Worm (Caenorhabditis elegans) whole organism, L4 larva: ENCODE results near the gene ech-4.

Source experiments
- F26F4.8 ChIP-seq: fragments of 200-800 bp; sonication (Bioruptor generic); conservative IDR thresholded peaks from 2 replicates; pipeline ENCODE4 v1.3.6; 2022; ENCODE audit warnings: missing genetic modification characterization, missing compliant biosample characterization
- F37D6.2 ChIP-seq: sonication (generic microtip); optimal IDR thresholded peaks from 2 replicates; lab custom pipeline; 2016; ENCODE audit warnings: mild to moderate bottlenecking, missing genetic modification characterization, missing compliant biosample characterization
- F49E8.2 ChIP-seq: sonication (generic microtip); optimal IDR thresholded peaks from 2 replicates; lab custom pipeline; 2016; ENCODE audit warnings: missing compliant biosample characterization, mild to moderate bottlenecking, missing genetic modification characterization, borderline replicate concordance
- ZK546.5 ChIP-seq, 2 experiments: sonication (generic microtip); optimal IDR thresholded peaks; 2 replicates each; lab custom pipeline; 2017; ENCODE audit warnings: missing biosample characterization in 2 of 2, missing genetic modification characterization in 2 of 2
- aha-1 ChIP-seq: fragments of 150-350 bp; peaks from one replicate; lab custom pipeline; 2014; ENCODE audit warnings: missing biosample characterization, missing genetic modification characterization
- ctbp-1 ChIP-seq: fragments of 200-800 bp; sonication (Bioruptor generic); IDR thresholded peaks from 2 replicates; pipeline ENCODE4 v1.3.6; 2022; ENCODE audit warnings: missing genetic modification reagents, missing genetic modification characterization, missing compliant biosample characterization
- daf-12 ChIP-seq: fragments of 150-350 bp; optimal IDR thresholded peaks from 2 replicates; lab custom pipeline; 2014; ENCODE audit warnings: missing biosample characterization, missing genetic modification reagents, missing genetic modification characterization
- daf-16 ChIP-seq, 3 experiments: sonication (generic microtip); optimal IDR thresholded peaks; 2 replicates each; lab custom pipeline; 2016 to 2017; ENCODE audit warnings: missing genetic modification characterization in 3 of 3, missing genetic modification reagents in 3 of 3, mild to moderate bottlenecking in 2 of 3, missing compliant biosample characterization in 2 of 3, missing biosample characterization in 1 of 3, moderate library complexity in 1 of 3
- dmd-8 ChIP-seq: fragments of 200-800 bp; sonication (Bioruptor generic); IDR thresholded peaks from 2 replicates; pipeline ENCODE4 v1.3.6; 2022; ENCODE audit warnings: missing genetic modification characterization, missing compliant biosample characterization
- dmd-9 ChIP-seq: fragments of 200-800 bp; sonication (Bioruptor generic); IDR thresholded peaks from 2 replicates; pipeline ENCODE4 v1.3.6; 2022; ENCODE audit warnings: missing genetic modification reagents, missing genetic modification characterization, missing compliant biosample characterization
- dpl-1 ChIP-seq: fragments of 150-350 bp; optimal IDR thresholded peaks from 2 replicates; lab custom pipeline; 2014; ENCODE audit warnings: missing biosample characterization, missing genetic modification reagents, missing genetic modification characterization
- egl-27 ChIP-seq: sonication (generic microtip); optimal IDR thresholded peaks from 3 replicates; lab custom pipeline; 2017; ENCODE audit warnings: missing biosample characterization, missing genetic modification reagents, missing genetic modification characterization
- fos-1 ChIP-seq: fragments of 150-350 bp; optimal IDR thresholded peaks from 2 replicates; lab custom pipeline; 2014; ENCODE audit warnings: missing biosample characterization, missing genetic modification characterization
- hlh-11 ChIP-seq: fragments of 200-800 bp; sonication (Bioruptor generic); optimal IDR thresholded peaks from 2 replicates; lab custom pipeline; 2018; ENCODE audit warnings: mild to moderate bottlenecking, missing genetic modification characterization, missing compliant biosample characterization
- hlh-30 ChIP-seq: sonication (generic microtip); optimal IDR thresholded peaks from 2 replicates; lab custom pipeline; 2017; ENCODE audit warnings: antibody characterized with exemption, mild to moderate bottlenecking, missing genetic modification characterization, missing compliant biosample characterization; ENCODE audit not compliant: insufficient read depth
- hmg-1.1 ChIP-seq: fragments of 200-800 bp; sonication (Bioruptor generic); IDR thresholded peaks from 2 replicates; pipeline ENCODE4 v1.3.6; 2022; ENCODE audit warnings: missing genetic modification reagents, missing genetic modification characterization, missing compliant biosample characterization
- lin-15B ChIP-seq: fragments of 150-350 bp; sonication (generic microtip); optimal IDR thresholded peaks from 3 replicates; lab custom pipeline; 2014; ENCODE audit warnings: missing biosample characterization, missing genetic modification characterization
- lin-38 ChIP-seq: fragments of 200-800 bp; sonication (Bioruptor generic); IDR thresholded peaks from 2 replicates; pipeline ENCODE4 v1.3.6; 2022; ENCODE audit warnings: missing genetic modification reagents, missing genetic modification characterization, missing compliant biosample characterization
- lin-39 ChIP-seq: fragments of 150-350 bp; optimal IDR thresholded peaks from 2 replicates; lab custom pipeline; 2014; ENCODE audit warnings: missing biosample characterization, missing genetic modification reagents, missing genetic modification characterization
- lsy-2 ChIP-seq, 2 experiments: fragments of 150-350 bp in 1 of 2; sonication (generic microtip) in 1 of 2; optimal IDR thresholded peaks; 2 replicates each; lab custom pipeline; 2014 to 2017; ENCODE audit warnings: missing biosample characterization in 2 of 2, missing genetic modification characterization in 2 of 2
- mdl-1 ChIP-seq, 2 experiments: fragments of 150-350 bp in 1 of 2; sonication (generic microtip) in 1 of 2; optimal IDR thresholded peaks; 2 replicates each; lab custom pipeline; 2014 to 2017; ENCODE audit warnings: missing biosample characterization in 2 of 2, missing genetic modification characterization in 2 of 2
- mes-2 ChIP-seq: sonication (generic microtip); optimal IDR thresholded peaks from 2 replicates; lab custom pipeline; 2016; ENCODE audit warnings: missing genotype, mild to moderate bottlenecking, missing genetic modification characterization, missing compliant biosample characterization; ENCODE audit not compliant: poor library complexity, severe bottlenecking
- nhr-28 ChIP-seq: fragments of 150-350 bp; optimal IDR thresholded peaks from 2 replicates; lab custom pipeline; 2014; ENCODE audit warnings: missing biosample characterization, missing genetic modification characterization
- nhr-77 ChIP-seq: fragments of 150-350 bp; optimal IDR thresholded peaks from 2 replicates; lab custom pipeline; 2014; ENCODE audit warnings: missing biosample characterization, missing genetic modification characterization
- php-3 ChIP-seq: fragments of 200-800 bp; sonication (Bioruptor generic); IDR thresholded peaks from 2 replicates; pipeline ENCODE4 v1.3.6; 2022; ENCODE audit warnings: missing genetic modification reagents, missing genetic modification characterization, missing compliant biosample characterization
- pqm-1 ChIP-seq: sonication (generic microtip); optimal IDR thresholded peaks from 2 replicates; lab custom pipeline; 2017; ENCODE audit warnings: missing biosample characterization, missing genetic modification characterization
- rbr-2 ChIP-seq: sonication (generic microtip); optimal IDR thresholded peaks from 2 replicates; lab custom pipeline; 2016; ENCODE audit warnings: missing genotype, missing genetic modification characterization, missing compliant biosample characterization
- sdz-12 ChIP-seq: fragments of 200-800 bp; sonication (Bioruptor generic); optimal IDR thresholded peaks from 2 replicates; lab custom pipeline; 2018; ENCODE audit warnings: mild to moderate bottlenecking, missing genetic modification characterization, missing compliant biosample characterization
- set-16 ChIP-seq: fragments of 200-800 bp; sonication (Bioruptor generic); IDR thresholded peaks from 2 replicates; pipeline ENCODE4 v1.3.6; 2022; ENCODE audit warnings: missing genetic modification reagents, missing genetic modification characterization, missing compliant biosample characterization
- unc-130 ChIP-seq: sonication (generic microtip); optimal IDR thresholded peaks from 2 replicates; lab custom pipeline; 2016; ENCODE audit warnings: missing genetic modification reagents, missing genetic modification characterization, missing compliant biosample characterization
- unc-62 ChIP-seq, 3 experiments: fragments of 150-350 bp in 1 of 3; sonication (generic microtip); optimal IDR thresholded peaks in 2 of 3; peaks in 1 of 3; 1 replicate in 1 of 3; 2 replicates in 2 of 3; lab custom pipeline; 2014 to 2017; ENCODE audit warnings: missing biosample characterization in 3 of 3, missing genetic modification characterization in 3 of 3, missing genetic modification reagents in 3 of 3, missing genotype in 1 of 3
- zfp-3 ChIP-seq: fragments of 200-800 bp; sonication (Bioruptor generic); conservative IDR thresholded peaks from 2 replicates; pipeline ENCODE4 v1.3.6; 2022; ENCODE audit warnings: missing genetic modification reagents, missing genetic modification characterization, missing compliant biosample characterization
- ztf-7 ChIP-seq: fragments of 150-350 bp; optimal IDR thresholded peaks from 2 replicates; lab custom pipeline; 2014; ENCODE audit warnings: missing biosample characterization, missing genetic modification characterization

ech-4 gene

DNA sequence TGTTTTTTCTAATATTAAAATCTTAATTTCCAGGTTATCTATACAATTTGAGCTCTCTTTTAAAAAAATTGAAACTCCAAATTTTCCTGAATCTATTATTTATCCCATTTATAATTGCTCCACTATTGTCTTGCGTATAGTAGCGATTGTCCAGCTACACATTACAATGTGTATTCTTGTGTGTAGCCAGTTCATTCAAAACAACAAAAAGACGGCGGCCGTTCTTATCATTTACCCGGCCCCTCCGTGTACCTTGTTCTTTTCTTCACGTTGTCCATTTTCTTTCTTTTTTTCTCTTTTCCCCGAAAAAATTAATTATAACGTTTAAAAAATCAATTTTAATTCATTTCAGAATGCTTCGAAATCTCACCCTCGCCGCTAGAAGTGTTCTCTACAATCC is at the start of gene ech-4:
ech-4 (plus strand) TSS at position 353 of the 400 bp plus-strand sequence.
- TF ChIP-seq daf-16 (GFP tag; optimal IDR thresholded peaks at IDR 0.05; lab: Kevin White, UChicago), result no peak
- peak; percentile 63 for TF ChIP-seq daf-16 (tag; optimal IDR thresholded peaks at IDR 0.05; lab: Kevin White, UChicago)
- TF ChIP-seq lin-38 (GFP tag; lab: Robert Waterston, UW), result peak; percentile 17; the same call in 1 of the 2 replicates
- TF ChIP-seq hlh-30 (tag; lab: Kevin White, UChicago), result no peak
- TF ChIP-seq nhr-28 (tag; lab: Kevin White, UChicago), result peak; percentile 56
- no peak for TF ChIP-seq mdl-1 (tag; optimal IDR thresholded peaks at IDR 0.05; lab: Kevin White, UChicago)
- peak; percentile 9 for TF ChIP-seq pqm-1
- TF ChIP-seq, all 104 proteins: peak for 4

DNA sequence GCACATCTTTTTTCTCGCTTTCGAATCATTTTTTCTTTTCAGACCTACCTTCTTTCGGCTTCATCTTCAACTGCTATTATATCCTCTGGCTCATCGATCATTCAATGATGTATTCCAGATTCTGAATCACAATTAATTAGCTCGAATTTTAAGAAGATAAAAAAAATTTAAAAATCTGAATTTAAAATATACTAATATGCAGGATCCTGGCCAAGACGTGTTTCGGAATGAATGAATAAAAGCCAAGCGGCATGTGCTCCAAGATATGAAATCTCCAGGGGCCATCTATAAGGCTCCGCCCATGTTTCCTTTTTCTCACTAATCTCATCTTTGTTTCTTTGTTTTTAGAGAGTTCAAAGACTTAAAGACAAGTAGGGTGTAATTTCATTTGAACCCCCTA is 42.8 kb upstream of the ech-4 start, which contains the start of gene mpz-1:
mpz-1 (minus strand) TSS at position 101 of the 400 bp plus-strand sequence.
- TF ChIP-seq ztf-7 (tag; lab: Kevin White, UChicago) (no peak), nhr-77 (no peak), daf-16 (GFP tag; optimal IDR thresholded peaks at IDR 0.05; lab: Kevin White, UChicago) (no peak), daf-16 (tag; optimal IDR thresholded peaks at IDR 0.05; lab: Kevin White, UChicago) (no peak), set-16 (GFP tag; lab: Robert Waterston, UW) (no peak), nhr-28 (tag; lab: Kevin White, UChicago) (no peak), egl-27 (tag; lab: Kevin White, UChicago) (no peak), lsy-2 (tag; optimal IDR thresholded peaks at IDR 0.05; lab: Kevin White, UChicago) (no peak), ZK546.5 (tag; optimal IDR thresholded peaks at IDR 0.05; lab: Kevin White, UChicago) (no peak), dmd-8 (GFP tag; lab: Robert Waterston, UW) (no peak), zfp-3 (GFP tag; lab: Robert Waterston, UW) (no peak), F26F4.8 (no peak), php-3 (no peak)

DNA sequence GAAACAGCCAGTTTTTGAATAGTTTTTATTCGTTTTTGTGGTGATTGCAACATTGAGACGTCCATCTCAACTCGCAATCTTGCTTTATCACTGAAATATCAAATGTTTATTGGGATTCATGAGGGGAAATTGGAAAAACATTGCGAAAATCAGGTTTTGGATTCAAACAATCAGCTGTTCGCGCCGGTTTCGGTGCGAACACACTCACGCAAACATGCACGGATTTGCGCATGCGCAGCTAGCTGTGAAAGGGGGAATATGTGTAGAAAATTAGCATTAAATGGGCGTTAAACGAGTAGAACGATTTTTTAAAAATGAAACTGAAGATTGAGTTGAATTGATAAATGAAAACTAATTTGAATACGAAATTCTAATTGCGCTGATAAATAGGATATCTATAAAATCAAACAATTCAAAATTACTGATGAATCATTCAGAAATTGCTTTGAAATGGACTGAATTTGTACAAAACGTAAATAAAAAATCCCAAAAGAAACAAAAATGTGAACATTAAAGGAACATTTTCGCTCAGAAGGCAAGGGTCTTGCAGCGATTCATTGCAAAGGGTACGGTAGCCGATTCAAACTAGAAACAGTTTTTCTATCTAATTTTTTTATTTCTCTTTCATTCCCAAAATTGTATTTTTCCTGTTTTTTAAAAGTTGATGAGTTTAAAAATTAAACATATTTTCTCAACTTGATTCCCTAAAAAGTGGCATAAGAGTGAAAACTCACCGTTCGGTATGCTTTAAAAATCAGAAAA is 37.4 kb upstream of the ech-4 start, which contains the start of gene ect-2:
ect-2 (minus strand) TSS at position 762 of the 762 bp plus-strand sequence.
- TF ChIP-seq daf-12 (tag; lab: Kevin White, UChicago) (no peak), unc-62 (GFP tag; optimal IDR thresholded peaks at IDR 0.05 in 1 of 2; lab: Kevin White, UChicago) (no peak), unc-62 (tag; optimal IDR thresholded peaks at IDR 0.05; lab: Kevin White, UChicago) (no peak), hmg-1.1 (GFP tag; lab: Robert Waterston, UW) (0 out of 2 replicates have a peak, but pooled peaks have one; percentile 18), hlh-11 (tag; lab: Kevin White, UChicago) (peak; percentile 63), fos-1 (tag; lab: Kevin White, UChicago) (no peak), sdz-12 (no peak), php-3 (no peak), unc-130 (GFP tag; lab: Kevin White, UChicago) (peak; percentile 29), F49E8.2 (tag; lab: Kevin White, UChicago) (peak; percentile 21), dpl-1 (GFP tag; lab: Kevin White, UChicago) (peak; percentile 86), mes-2 (tag; lab: Kevin White, UChicago) (peak; percentile 44), aha-1 (peak; percentile 39)

DNA sequence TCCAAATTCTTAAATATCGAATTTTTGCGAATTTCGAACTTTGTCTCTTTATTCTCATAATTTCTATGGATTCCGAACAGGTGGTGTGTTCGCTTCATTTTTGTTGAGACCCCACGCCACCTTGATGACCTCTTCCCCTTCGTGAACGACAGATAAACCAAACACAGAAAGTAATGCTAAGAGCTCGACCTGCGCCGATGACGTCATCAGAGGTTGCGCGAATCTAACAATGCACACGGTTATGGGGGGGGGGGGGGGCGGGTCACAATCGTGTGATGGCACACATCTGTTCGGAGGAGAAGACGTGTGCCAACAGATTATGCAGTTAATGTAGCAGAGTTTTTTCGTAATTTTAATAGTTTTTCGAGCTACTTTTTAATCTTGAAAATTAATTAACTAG is 36.6 kb upstream of the ech-4 start:
- TF ChIP-seq nhr-28 (tag; lab: Kevin White, UChicago), result no peak
- TF ChIP-seq F37D6.2 (tag; lab: Kevin White, UChicago), result no peak
- TF ChIP-seq lin-39 (tag; lab: Kevin White, UChicago), result no peak
- TF ChIP-seq dmd-9, result no peak
- TF ChIP-seq pqm-1, result no peak
- no peak for TF ChIP-seq dpl-1 (GFP tag; lab: Kevin White, UChicago)
- no peak for TF ChIP-seq lin-15B
- TF ChIP-seq rbr-2, result no peak
- TF ChIP-seq ctbp-1, result no peak
- TF ChIP-seq, all 104 proteins: peak for 0
